Worm (Caenorhabditis elegans): ENCODE measurements around the gene rfs-1.

The rfs-1 gene

DNA sequence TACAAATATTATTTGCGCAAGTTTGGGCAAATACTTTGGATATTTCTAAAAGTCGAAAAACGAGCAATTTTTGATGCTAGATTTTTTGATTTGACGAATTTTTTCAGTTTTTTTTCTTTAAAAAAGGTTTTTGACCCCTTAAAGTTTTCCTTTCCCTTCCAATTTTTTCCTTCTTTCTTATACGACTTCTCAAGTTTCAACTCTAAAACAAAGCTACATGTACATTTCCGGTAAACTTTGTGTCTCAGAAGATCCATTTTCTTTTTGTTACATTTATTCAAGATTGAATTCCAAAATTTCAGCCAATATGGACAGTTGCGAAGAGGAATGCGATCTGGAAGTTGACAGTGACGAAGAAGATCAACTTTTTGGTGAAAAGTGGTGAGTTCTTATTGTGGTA lies 52.5 kb downstream of the rfs-1 start, which contains the start of gene mig-10:
Gene mig-10, plus strand, starts transcription at position 301 of the 400 bp plus-strand sequence.
- no peak for TF ChIP-seq unc-55 (GFP tag; optimal IDR thresholded peaks at IDR 0.05)
- no peak for TF ChIP-seq eyg-1 (tag; optimal IDR thresholded peaks at IDR 0.05)
- TF ChIP-seq gmeb-2 (tag; optimal IDR thresholded peaks at IDR 0.05), result no peak

DNA sequence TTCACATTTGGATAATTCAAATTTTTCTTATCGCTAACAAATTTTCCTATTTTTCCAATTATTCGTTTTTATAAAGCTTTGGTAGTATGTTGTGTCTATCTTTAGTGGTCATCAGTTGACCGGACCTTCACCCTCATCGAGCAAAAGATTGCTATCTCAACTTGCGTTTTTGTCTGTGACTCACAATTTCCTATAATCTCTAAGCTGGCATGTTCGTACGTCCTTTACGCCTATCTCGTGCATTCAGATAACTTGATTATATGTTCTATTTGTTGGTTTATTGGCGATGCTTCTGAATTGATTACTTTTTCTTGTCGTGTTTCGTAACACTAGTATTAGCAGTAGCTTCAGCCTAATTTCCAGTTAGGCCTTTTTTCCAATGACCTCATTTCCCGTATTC lies 53.3 kb downstream of the rfs-1 start:
- TF ChIP-seq ref-2 (tag; optimal IDR thresholded peaks at IDR 0.05) (no peak), T23F11.4 (GFP tag; optimal IDR thresholded peaks at IDR 0.05) (no peak), unc-3 (GFP tag; conservative IDR thresholded peaks at IDR 0.05) (no peak), unc-3 (tag; optimal IDR thresholded peaks at IDR 0.05) (no peak), C08G9.2 (tag; optimal IDR thresholded peaks at IDR 0.05) (no peak), nhr-11 (tag; optimal IDR thresholded peaks at IDR 0.05) (no peak), elt-2 (tag; optimal IDR thresholded peaks at IDR 0.05) (peak; percentile 21), F13H6.1 (tag; optimal IDR thresholded peaks at IDR 0.05) (no peak), unc-42 (tag; optimal IDR thresholded peaks at IDR 0.05) (peak; percentile 55), unc-55 (GFP tag; optimal IDR thresholded peaks at IDR 0.05) (peak; percentile 19), pax-1 (tag; optimal IDR thresholded peaks at IDR 0.05) (no peak), lin-11 (tag; optimal IDR thresholded peaks at IDR 0.05) (no peak), syd-9 (tag; optimal IDR thresholded peaks at IDR 0.05) (no peak), ama-1 (optimal IDR thresholded peaks at IDR 0.05) (no peak), ceh-22 (tag; optimal IDR thresholded peaks at IDR 0.05) (no peak)

Measured in whole organism, late embryonic.